Worm (Caenorhabditis elegans): ENCODE results near the gene H01M10.1.
A peak's percentile ranks its signal among the peaks of the same experiment; 100 is the strongest.

Gene H01M10.1

ce11 chrX:2580524-2580981, at the start of gene H01M10.1:
Gene H01M10.1 (minus strand): TSS chrX:2580574.
- TF ChIP-seq dao-5 (tag; optimal IDR thresholded peaks at IDR 0.05) (no peak), him-1 (tag; optimal IDR thresholded peaks at IDR 0.05) (no peak), W03F9.2 (tag; optimal IDR thresholded peaks at IDR 0.05) (no peak)

DNA sequence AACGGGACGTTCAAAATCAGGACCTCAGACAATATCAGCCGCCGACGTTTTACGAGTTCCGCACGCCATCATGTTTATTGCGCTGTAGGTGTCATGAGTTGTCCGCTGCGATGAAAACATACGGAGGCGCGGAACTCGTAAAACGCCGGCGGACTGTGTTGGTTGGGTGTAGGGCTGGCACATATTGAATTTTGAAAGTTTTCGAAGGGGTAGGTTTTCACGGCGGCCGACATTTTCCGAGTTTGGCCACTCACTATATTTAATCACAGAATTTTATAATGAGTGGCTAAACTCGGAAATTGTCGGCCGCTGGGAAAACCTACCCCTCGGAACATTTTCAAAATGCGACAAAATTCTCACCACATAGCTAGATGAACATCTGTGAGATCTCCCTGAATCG, 45.8 kb upstream of the H01M10.1 start:
- no peak for TF ChIP-seq dao-5 (tag; optimal IDR thresholded peaks at IDR 0.05)

DNA sequence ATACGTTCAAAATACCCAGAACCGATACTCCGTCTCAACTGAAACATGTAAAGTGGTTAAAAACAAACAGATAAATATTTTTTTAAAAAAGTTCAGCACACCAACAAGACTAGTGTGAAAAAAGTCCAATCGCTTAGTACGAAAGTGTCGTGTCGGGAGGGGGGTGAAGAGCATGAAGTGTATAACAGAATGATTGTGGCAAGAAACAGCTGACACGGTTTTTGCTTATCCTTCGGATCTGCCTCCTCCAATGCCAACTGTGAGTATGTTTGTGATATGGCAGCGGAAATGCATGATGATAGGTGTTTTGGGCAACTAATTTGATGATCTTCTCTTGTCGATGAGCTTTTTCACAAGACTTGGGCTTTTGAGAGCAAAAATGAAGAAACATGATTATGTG, 39.9 kb upstream of the H01M10.1 start:
- no peak for TF ChIP-seq W03F9.2 (tag; optimal IDR thresholded peaks at IDR 0.05)
- no peak for TF ChIP-seq dao-5 (tag; optimal IDR thresholded peaks at IDR 0.05)
- TF ChIP-seq him-1 (tag; optimal IDR thresholded peaks at IDR 0.05), result no peak

- TF ChIP-seq dao-5 (tag; optimal IDR thresholded peaks at IDR 0.05) (no peak), W03F9.2 (tag; optimal IDR thresholded peaks at IDR 0.05) (no peak), him-1 (tag; optimal IDR thresholded peaks at IDR 0.05) (no peak)
Observed at ce11 chrX:2615626-2616025, 35.3 kb upstream of the H01M10.1 start, which contains the start of gene T03G6.3. Gene T03G6.3 (minus strand): TSS chrX:2615726.

ce11 chrX:2614158-2614557, 33.8 kb upstream of the H01M10.1 start:
- no peak for TF ChIP-seq W03F9.2 (tag; optimal IDR thresholded peaks at IDR 0.05)
- TF ChIP-seq dao-5 (tag; optimal IDR thresholded peaks at IDR 0.05), result no peak
- TF ChIP-seq him-1 (tag; optimal IDR thresholded peaks at IDR 0.05), result no peak

DNA sequence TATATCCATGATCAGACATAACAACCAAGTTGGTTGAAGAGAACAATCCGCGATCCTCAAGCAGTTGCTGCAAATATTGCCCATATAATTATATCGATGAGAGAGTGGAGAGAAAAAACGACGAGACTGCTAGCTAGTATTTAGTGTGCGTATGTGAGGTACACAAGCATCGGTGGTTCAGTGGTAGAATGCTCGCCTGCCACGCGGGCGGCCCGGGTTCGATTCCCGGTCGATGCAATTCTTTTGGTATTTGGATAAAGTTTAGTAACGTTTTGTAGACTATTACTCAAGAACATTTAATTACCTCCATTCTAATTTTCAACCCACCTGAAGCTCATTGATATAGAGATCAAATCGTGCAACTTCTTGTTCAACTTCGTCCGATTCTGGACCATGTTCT, 32.7 kb upstream of the H01M10.1 start:
- TF ChIP-seq W03F9.2 (tag; optimal IDR thresholded peaks at IDR 0.05) (peak; percentile 45), dao-5 (tag; optimal IDR thresholded peaks at IDR 0.05) (peak; percentile 84), him-1 (tag; optimal IDR thresholded peaks at IDR 0.05) (peak; percentile 56)

DNA sequence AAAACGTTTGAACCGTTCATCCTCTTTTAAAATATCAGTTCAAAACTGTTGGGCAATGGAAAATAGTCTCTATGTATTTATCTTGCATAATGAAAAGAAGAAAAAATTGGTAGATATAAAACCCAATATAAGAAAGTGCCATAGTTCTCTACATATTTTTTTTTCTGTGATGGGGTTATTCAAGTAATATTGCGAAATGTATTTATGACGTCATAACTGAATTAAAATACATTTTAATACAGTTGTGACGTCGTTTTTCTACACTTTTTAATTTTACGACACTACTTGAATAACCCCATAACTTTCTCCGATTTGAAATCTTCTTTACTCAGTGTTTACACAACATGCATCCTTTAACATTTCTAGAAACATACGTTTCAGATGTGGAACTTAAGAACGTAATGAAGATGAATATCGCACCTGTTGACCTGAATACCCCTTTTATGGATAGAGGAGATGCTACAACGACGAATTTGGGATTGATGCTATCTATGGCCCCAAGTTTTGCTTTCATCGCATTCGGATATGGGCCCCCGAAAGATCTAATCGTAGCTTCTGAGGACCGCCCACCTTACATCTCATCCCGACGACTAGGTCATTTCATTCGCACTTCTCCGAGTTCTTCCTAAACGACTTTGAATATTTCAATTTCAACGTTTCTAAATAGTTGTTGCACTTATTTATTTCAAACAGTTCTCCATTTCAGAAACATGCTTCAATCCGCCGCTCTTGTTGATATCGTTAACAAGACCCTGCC, 27.3 kb upstream of the H01M10.1 start, which contains the start of gene T03G6.1:
TSS of gene T03G6.1 (plus strand) at position 707 of the 757 bp plus-strand sequence.
- no peak for TF ChIP-seq dao-5 (tag; optimal IDR thresholded peaks at IDR 0.05)
- TF ChIP-seq W03F9.2 (tag; optimal IDR thresholded peaks at IDR 0.05), result no peak
- TF ChIP-seq him-1 (tag; optimal IDR thresholded peaks at IDR 0.05), result no peak

DNA sequence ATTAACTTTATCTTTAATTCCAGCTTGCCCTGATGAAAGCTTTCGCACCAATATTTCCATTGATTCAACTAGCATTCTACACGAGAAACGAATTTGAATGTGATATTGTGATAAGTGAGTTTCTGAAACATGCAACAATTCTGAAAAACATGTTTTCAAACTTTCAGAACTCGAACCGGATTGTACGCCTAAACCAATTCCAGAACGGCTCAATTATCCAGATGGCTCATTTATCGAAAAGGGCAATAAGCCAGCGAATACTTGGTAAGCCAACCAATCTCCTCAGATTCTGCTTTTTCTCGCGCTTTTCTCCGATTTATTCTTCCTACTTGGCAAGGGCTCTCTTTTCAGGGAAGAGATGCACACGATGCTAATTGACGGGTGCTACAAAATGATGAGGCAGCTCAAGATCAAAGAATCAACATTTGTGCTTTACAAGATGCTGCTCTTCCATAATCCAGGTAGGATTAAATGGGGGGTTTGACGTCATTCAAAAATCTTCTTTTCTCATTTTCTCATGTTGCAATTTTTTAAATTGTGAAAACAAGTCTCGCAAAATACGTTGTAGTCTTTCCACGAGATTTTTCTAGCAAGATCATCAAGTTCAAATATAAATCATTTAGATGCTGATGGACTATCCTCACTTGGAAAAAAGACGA, 24.1 kb upstream of the H01M10.1 start:
- TF ChIP-seq W03F9.2 (tag; optimal IDR thresholded peaks at IDR 0.05) (no peak), him-1 (tag; optimal IDR thresholded peaks at IDR 0.05) (peak; percentile 62), dao-5 (tag; optimal IDR thresholded peaks at IDR 0.05) (no peak)

DNA sequence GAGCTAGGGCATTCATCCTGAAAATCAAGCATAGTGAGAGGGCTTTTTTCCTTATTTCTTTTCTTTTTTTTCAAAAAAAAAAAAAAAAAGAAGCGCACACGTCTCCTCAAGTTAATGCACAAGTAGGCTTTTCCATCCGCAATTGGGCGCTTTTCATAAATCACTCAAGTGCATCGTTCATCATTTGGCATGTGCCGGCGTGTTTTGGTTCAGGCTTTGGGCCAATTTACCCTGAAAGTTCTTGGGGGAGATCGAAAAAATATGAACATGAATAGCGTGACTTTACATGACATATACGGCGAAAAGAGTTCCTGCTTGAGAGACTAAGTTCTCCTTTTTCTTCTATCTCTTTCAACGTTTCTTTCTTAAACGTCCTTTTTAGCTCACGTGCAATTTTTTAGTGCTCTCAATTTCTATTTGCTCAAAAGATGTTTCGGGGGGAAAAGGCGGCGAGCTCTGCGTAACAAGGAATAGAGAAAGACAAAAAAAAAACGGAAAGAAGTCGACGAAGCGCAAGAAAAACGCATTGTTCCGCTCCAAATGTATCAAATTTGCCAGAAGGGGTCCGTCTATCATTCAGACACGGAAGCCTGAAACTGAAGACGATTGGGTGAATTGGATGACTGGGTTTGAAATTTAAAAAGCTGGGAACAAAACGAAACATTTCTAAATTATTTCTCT, 20.8 kb upstream of the H01M10.1 start:
- no peak for TF ChIP-seq W03F9.2 (tag; optimal IDR thresholded peaks at IDR 0.05)

DNA sequence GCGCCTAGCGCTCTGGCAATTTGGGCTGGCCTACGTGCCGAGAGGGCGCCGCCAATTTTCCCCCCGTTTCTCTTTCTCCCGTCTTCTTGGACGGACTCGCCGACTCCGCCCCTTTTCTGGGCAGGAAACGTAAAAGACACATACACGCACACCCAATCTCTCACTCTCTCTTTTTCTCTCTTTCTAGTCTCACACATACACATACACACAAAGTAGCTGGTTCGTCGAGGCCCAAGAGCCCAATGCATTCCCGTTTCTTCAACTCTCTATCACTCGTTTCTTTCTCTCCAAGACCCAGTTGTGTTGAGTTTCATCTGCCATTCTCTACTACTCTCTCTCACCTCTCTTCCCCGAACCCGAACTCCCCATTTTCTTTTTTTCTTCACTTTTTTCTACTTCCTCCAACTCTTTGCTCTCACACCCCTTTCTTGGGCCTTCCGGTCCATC, 18.5 kb upstream of the H01M10.1 start:
- TF ChIP-seq him-1 (tag; optimal IDR thresholded peaks at IDR 0.05) (peak; percentile 79), dao-5 (tag; optimal IDR thresholded peaks at IDR 0.05) (no peak), W03F9.2 (tag; optimal IDR thresholded peaks at IDR 0.05) (no peak)

DNA sequence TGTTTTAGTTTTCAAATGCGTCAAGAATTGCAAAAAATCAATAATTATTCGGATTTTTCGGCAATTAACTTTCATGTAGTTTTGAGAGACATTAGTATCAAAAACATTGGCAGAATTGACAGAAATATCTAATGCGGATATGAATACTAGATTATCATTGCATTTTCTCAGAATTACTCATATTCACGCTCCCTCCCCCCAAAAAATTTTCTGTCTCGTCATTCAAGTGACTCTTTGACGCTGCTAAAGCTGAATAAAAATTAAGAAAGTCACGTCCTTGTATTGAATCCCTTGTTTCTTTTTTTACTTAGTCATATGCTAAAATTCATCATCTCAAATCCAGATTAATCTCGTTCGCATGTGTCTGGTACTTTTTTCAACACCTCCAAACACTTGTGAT, 16.2 kb upstream of the H01M10.1 start:
- no peak for TF ChIP-seq W03F9.2 (tag; optimal IDR thresholded peaks at IDR 0.05)
- no peak for TF ChIP-seq him-1 (tag; optimal IDR thresholded peaks at IDR 0.05)
- TF ChIP-seq dao-5 (tag; optimal IDR thresholded peaks at IDR 0.05), result no peak

DNA sequence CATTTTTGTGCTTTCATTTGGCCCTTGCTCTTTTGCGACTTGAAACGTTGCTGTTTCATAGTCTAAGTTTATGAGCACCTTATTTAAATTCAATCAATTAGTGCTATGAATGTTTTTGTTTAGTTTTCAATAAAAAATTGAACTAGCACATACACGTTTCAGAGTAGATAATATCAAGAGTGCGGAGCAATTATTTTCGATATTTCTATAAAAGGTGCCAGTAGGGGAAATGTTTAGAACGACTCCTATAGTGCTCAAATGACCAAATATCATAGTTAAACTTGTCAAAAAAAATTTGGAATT, 15.3 kb upstream of the H01M10.1 start:
- TF ChIP-seq him-1 (tag; optimal IDR thresholded peaks at IDR 0.05) (no peak), W03F9.2 (tag; optimal IDR thresholded peaks at IDR 0.05) (no peak), dao-5 (tag; optimal IDR thresholded peaks at IDR 0.05) (no peak)

ce11 chrX:2595027-2595756, 14.8 kb upstream of the H01M10.1 start:
- TF ChIP-seq W03F9.2 (tag; optimal IDR thresholded peaks at IDR 0.05), result no peak
- TF ChIP-seq dao-5 (tag; optimal IDR thresholded peaks at IDR 0.05), result no peak
- peak; percentile 36 for TF ChIP-seq him-1 (tag; optimal IDR thresholded peaks at IDR 0.05)
